Fruit fly (Drosophila melanogaster): ENCODE results near the gene Ca-alpha1T.

dm6 chrX:6192332-6192731 lies at the start of gene Ca-alpha1T:
- TF ChIP-seq ttk (optimal IDR thresholded peaks at IDR 0.05) (no peak), insv (optimal IDR thresholded peaks at IDR 0.05) (no peak), h (optimal IDR thresholded peaks at IDR 0.05) (no peak), psq (optimal IDR thresholded peaks at IDR 0.05) (no peak), Myc (optimal IDR thresholded peaks at IDR 0.05) (no peak), Sin3A (optimal IDR thresholded peaks at IDR 0.05) (no peak)
